Worm (Caenorhabditis elegans) whole organism, young adult: Measurements from ENCODE around the gene T01B7.9.

Experiments used
- K12H6.12 ChIP-seq: fragments of 200-800 bp; sonication (Bioruptor generic); optimal IDR thresholded peaks from 2 replicates; lab custom pipeline; 2018; ENCODE audit warnings: mild to moderate bottlenecking, missing genetic modification characterization, missing compliant biosample characterization
- Y95B8A.8 ChIP-seq: fragments of 200-800 bp; sonication (Bioruptor generic); IDR thresholded peaks from 2 replicates; pipeline ENCODE4 v1.3.6; 2022; ENCODE audit warnings: missing genetic modification reagents, missing genetic modification characterization, missing compliant biosample characterization
- cebp-2 ChIP-seq: fragments of 200-800 bp; sonication (Bioruptor generic); IDR thresholded peaks from 2 replicates; pipeline ENCODE4 v1.3.6; 2022; ENCODE audit warnings: missing genetic modification characterization, missing compliant biosample characterization
- dpff-1 ChIP-seq: sonication (generic microtip); optimal IDR thresholded peaks from 2 replicates; lab custom pipeline; 2017; ENCODE audit warnings: mild to moderate bottlenecking, missing genetic modification characterization, missing compliant biosample characterization
- ets-4 ChIP-seq: fragments of 200-800 bp; sonication (Bioruptor generic); optimal IDR thresholded peaks from 2 replicates; lab custom pipeline; 2018; ENCODE audit warnings: mild to moderate bottlenecking, missing genetic modification characterization, missing compliant biosample characterization
- hlh-12 ChIP-seq: sonication (generic microtip); optimal IDR thresholded peaks from 2 replicates; lab custom pipeline; 2016; ENCODE audit warnings: missing genetic modification characterization, missing compliant biosample characterization
- lag-1 ChIP-seq: fragments of 200-800 bp; sonication (Bioruptor generic); IDR thresholded peaks from 2 replicates; pipeline ENCODE4 v1.3.6; 2022; ENCODE audit warnings: missing genetic modification reagents, missing genetic modification characterization, missing compliant biosample characterization
- nhr-27 ChIP-seq: fragments of 200-800 bp; sonication (Bioruptor generic); optimal IDR thresholded peaks from 2 replicates; lab custom pipeline; 2018; ENCODE audit warnings: mild to moderate bottlenecking, missing genetic modification characterization, moderate library complexity, missing compliant biosample characterization
- unc-62 ChIP-seq: fragments of 150-350 bp; optimal IDR thresholded peaks from 2 replicates; lab custom pipeline; 2014; ENCODE audit warnings: missing biosample characterization, missing genetic modification reagents, missing genetic modification characterization

DNA sequence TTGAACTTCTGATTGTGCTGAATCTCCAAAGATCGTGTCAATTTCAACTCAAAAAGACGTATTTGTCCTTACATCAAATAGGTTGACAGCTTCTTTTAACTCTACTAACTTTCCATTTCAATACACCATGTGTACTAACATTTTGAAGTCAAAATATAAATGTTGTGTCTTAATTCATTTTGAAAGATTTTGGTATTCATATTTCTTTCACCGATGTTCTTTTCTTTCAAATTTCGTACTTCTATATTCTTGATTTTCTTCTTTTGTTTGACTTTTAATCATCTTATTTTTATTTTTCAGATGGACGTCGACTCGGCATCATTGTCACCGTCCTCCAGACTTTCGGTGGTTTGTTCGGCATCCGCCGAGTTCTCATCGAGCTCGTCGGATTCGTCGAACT is 25.1 kb upstream of the T01B7.9 start, which contains the start of gene atf-2:
- TF ChIP-seq K12H6.12 (tag; lab: Kevin White, UChicago) (no peak), hlh-12 (no peak), Y95B8A.8 (GFP tag; lab: Robert Waterston, UW) (no peak), dpff-1 (tag; lab: Kevin White, UChicago) (no peak), lag-1 (GFP tag; lab: Robert Waterston, UW) (no peak), cebp-2 (GFP tag; lab: Robert Waterston, UW) (no peak), unc-62 (GFP tag; lab: Kevin White, UChicago) (no peak), nhr-27 (tag; lab: Kevin White, UChicago) (no peak), ets-4 (GFP tag; lab: Kevin White, UChicago) (no peak)
